Worm (Caenorhabditis elegans) whole organism, L2 larva: ENCODE measurements around the gene end-1.

Experiments used
- C34F6.9 ChIP-seq: fragments of 150-350 bp; optimal IDR thresholded peaks from 2 replicates; lab custom pipeline; 2014; ENCODE audit warnings: missing biosample characterization, missing genetic modification characterization
- F13H6.1 ChIP-seq: sonication (generic microtip); optimal IDR thresholded peaks from 2 replicates; lab custom pipeline; 2016; ENCODE audit warnings: missing genetic modification characterization, missing compliant biosample characterization
- R02D3.7 ChIP-seq: fragments of 150-350 bp; optimal IDR thresholded peaks from 2 replicates; lab custom pipeline; 2014; ENCODE audit warnings: missing biosample characterization, missing genetic modification characterization
- alr-1 ChIP-seq: fragments of 150-350 bp; optimal IDR thresholded peaks from 2 replicates; lab custom pipeline; 2014; ENCODE audit warnings: missing biosample characterization, missing genetic modification characterization
- aly-2 ChIP-seq: fragments of 150-350 bp; optimal IDR thresholded peaks from 2 replicates; lab custom pipeline; 2014; ENCODE audit warnings: missing biosample characterization, missing genetic modification characterization
- ama-1 ChIP-seq: fragments of 150-350 bp; optimal IDR thresholded peaks from 2 replicates; lab custom pipeline; 2018; ENCODE audit warnings: inconsistent platforms
- elt-1 ChIP-seq: fragments of 150-350 bp; optimal IDR thresholded peaks from 2 replicates; lab custom pipeline; 2014; ENCODE audit warnings: missing biosample characterization, missing genetic modification characterization
- fos-1 ChIP-seq: fragments of 150-350 bp; optimal IDR thresholded peaks from 2 replicates; lab custom pipeline; 2014; ENCODE audit warnings: missing biosample characterization, missing genetic modification characterization
- lin-13 ChIP-seq: fragments of 150-350 bp; optimal IDR thresholded peaks from 2 replicates; lab custom pipeline; 2014; ENCODE audit warnings: missing biosample characterization, missing genetic modification reagents, missing genetic modification characterization
- lin-39 ChIP-seq: fragments of 150-350 bp; optimal IDR thresholded peaks from 2 replicates; lab custom pipeline; 2014; ENCODE audit warnings: missing biosample characterization, missing genetic modification reagents, missing genetic modification characterization
- nhr-10 ChIP-seq: sonication (generic microtip); optimal IDR thresholded peaks from 2 replicates; lab custom pipeline; 2017; ENCODE audit warnings: missing biosample characterization, missing genetic modification characterization
- nhr-11 ChIP-seq: fragments of 150-350 bp; optimal IDR thresholded peaks from 2 replicates; lab custom pipeline; 2014; ENCODE audit warnings: missing biosample characterization, missing genetic modification characterization
- nhr-23 ChIP-seq: fragments of 150-350 bp; optimal IDR thresholded peaks from 2 replicates; lab custom pipeline; 2014; ENCODE audit warnings: missing biosample characterization, missing genetic modification reagents, missing genetic modification characterization
- peb-1 ChIP-seq: fragments of 150-350 bp; optimal IDR thresholded peaks from 2 replicates; lab custom pipeline; 2014; ENCODE audit warnings: missing biosample characterization, missing genetic modification characterization
- sma-9 ChIP-seq, 2 experiments: fragments of 150-350 bp in 1 of 2; sonication (generic microtip) in 1 of 2; optimal IDR thresholded peaks; 2 replicates each; lab custom pipeline; 2014 to 2016; ENCODE audit warnings: missing genetic modification characterization in 2 of 2, mild to moderate bottlenecking in 1 of 2, missing biosample characterization in 1 of 2, missing compliant biosample characterization in 1 of 2, missing genetic modification reagents in 1 of 2, moderate library complexity in 1 of 2
- snpc-4 ChIP-seq: fragments of 150-350 bp; optimal IDR thresholded peaks from 2 replicates; lab custom pipeline; 2014; ENCODE audit warnings: missing biosample characterization, missing genetic modification characterization
- unc-39 ChIP-seq: fragments of 150-350 bp; optimal IDR thresholded peaks from 2 replicates; lab custom pipeline; 2014; ENCODE audit warnings: missing biosample characterization, missing genetic modification characterization
- unc-55 ChIP-seq: fragments of 150-350 bp; sonication (generic microtip); optimal IDR thresholded peaks from 3 replicates; lab custom pipeline; 2014; ENCODE audit warnings: missing biosample characterization, missing genetic modification reagents, missing genetic modification characterization
- zag-1 ChIP-seq: fragments of 150-350 bp; optimal IDR thresholded peaks from 2 replicates; lab custom pipeline; 2014; ENCODE audit warnings: missing biosample characterization, missing genetic modification characterization
- ztf-11 ChIP-seq: sonication (generic microtip); optimal IDR thresholded peaks from 2 replicates; lab custom pipeline; 2017; ENCODE audit warnings: missing biosample characterization, missing genetic modification characterization

The end-1 gene

DNA sequence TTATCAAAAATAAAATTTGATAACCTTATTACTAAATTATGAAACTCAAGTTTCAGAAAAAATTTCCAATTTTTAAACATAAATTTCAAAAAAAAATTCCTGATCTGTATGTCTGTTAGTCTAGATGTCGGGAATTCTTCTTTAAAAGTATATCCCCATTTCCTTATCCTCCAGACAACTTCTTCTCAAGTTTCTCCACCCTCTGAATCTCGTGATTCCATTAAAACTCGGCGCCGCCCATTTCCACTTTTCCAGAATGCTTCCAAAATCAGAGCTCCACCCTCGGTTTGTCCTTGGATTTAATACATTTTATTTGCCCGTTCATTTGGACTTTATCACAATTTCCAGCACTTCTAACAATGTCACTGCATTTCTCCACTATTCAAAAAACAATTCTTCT lies 48.7 kb downstream of the end-1 start, which contains the start of gene ins-10:
Gene ins-10, plus strand, starts transcription at position 301 of the 400 bp plus-strand sequence.
- TF ChIP-seq snpc-4 (tag; lab: Kevin White, UChicago) = no peak
- no peak for TF ChIP-seq peb-1 (tag; lab: Kevin White, UChicago)
- no peak for TF ChIP-seq F13H6.1
- TF ChIP-seq ama-1 (lab: Kevin White, UChicago) = no peak
- TF ChIP-seq alr-1 (tag; lab: Kevin White, UChicago) = no peak
- no peak for TF ChIP-seq sma-9 (GFP tag; optimal IDR thresholded peaks at IDR 0.05; lab: Kevin White, UChicago)
- TF ChIP-seq sma-9 (tag; optimal IDR thresholded peaks at IDR 0.05; lab: Kevin White, UChicago) = no peak
- TF ChIP-seq zag-1 (tag; lab: Kevin White, UChicago) = no peak
- TF ChIP-seq nhr-11 = no peak
- TF ChIP-seq unc-39 (tag; lab: Kevin White, UChicago) = no peak
- no peak for TF ChIP-seq nhr-10 (tag; lab: Kevin White, UChicago)
- TF ChIP-seq unc-55 = no peak
- TF ChIP-seq nhr-23 (tag; lab: Kevin White, UChicago) = no peak
- TF ChIP-seq lin-39 (tag; lab: Kevin White, UChicago) = no peak
- no peak for TF ChIP-seq elt-1 (tag; lab: Kevin White, UChicago)
- no peak for TF ChIP-seq C34F6.9
- TF ChIP-seq ztf-11 (tag; lab: Kevin White, UChicago) = no peak
- TF ChIP-seq fos-1 = no peak
- TF ChIP-seq aly-2 (tag; lab: Kevin White, UChicago) = no peak
- TF ChIP-seq R02D3.7 (tag; lab: Kevin White, UChicago) = no peak
- TF ChIP-seq lin-13 (GFP tag; lab: Kevin White, UChicago) = no peak
- TF ChIP-seq, all 48 proteins: peak for 0
